Fruit fly (Drosophila melanogaster) ovary, adult (tissue): ENCODE data around the gene CG14882.

Experiments
- CG17801 ChIP-seq: fragments of 200-800 bp; optimal IDR thresholded peaks from 2 replicates; lab custom pipeline; 2019; ENCODE audit warnings: missing biosample characterization, mild to moderate bottlenecking, missing genetic modification characterization, moderate library complexity; ENCODE audit not compliant: partially characterized antibody

Gene CG14882

dm6 chr3R:16442937-16443336 is at the start of gene CG14882, which contains the start of gene Ttc1:
Gene CG14882, plus strand, starts transcription at chr3R:16443207.
Gene Ttc1, minus strand, starts transcription at chr3R:16443007.
- TF ChIP-seq CG17801 (GFP tag; lab: Kevin White, UChicago): peak; percentile 87

DNA sequence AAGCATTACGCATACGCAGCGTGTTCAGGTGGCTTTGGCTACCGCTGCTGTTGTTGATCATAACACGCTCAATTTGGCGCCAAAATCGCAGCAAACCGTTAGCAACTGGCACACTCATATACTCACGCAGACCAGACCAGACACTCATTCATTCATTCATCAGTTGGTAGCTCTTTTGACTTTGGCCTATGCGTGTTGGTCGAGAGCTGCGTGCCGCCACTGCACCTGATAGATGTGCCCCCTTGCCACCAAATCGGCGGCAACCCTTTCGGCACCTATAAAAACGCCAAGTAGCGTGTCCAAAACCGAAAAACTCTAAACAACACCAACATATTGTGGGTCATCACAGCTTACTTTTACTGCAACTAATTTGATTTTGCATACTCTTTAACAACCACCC is 48.5 kb upstream of the CG14882 start:
- no peak for TF ChIP-seq CG17801 (GFP tag; lab: Kevin White, UChicago)

- TF ChIP-seq CG17801 (GFP tag; lab: Kevin White, UChicago): no peak
Measured at dm6 chr3R:16395448-16395847, 47.6 kb upstream of the CG14882 start.

- no peak for TF ChIP-seq CG17801 (GFP tag; lab: Kevin White, UChicago)
Measured at dm6 chr3R:16396565-16396964, 46.4 kb upstream of the CG14882 start.

dm6 chr3R:16403023-16403733 is 39.8 kb upstream of the CG14882 start, which contains the start of gene ss:
Gene ss, minus strand, starts transcription at chr3R:16403690.
- no peak for TF ChIP-seq CG17801 (GFP tag; lab: Kevin White, UChicago)

DNA sequence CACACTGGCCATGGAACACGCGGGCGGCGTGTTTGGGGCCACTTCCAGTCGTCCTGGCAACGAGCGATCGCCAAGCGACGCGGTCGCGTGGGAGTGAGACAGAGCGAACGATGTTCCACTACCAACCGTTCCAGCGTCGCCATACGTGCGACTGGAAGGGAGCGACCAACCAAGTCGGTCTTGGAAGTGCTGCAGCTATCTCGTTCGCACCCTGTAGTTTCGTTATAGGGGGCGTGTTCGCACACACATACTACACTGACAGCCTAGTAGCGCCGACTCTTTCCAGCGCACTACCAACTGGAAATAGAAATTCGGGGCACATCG is 39.3 kb upstream of the CG14882 start:
- no peak for TF ChIP-seq CG17801 (GFP tag; lab: Kevin White, UChicago)

DNA sequence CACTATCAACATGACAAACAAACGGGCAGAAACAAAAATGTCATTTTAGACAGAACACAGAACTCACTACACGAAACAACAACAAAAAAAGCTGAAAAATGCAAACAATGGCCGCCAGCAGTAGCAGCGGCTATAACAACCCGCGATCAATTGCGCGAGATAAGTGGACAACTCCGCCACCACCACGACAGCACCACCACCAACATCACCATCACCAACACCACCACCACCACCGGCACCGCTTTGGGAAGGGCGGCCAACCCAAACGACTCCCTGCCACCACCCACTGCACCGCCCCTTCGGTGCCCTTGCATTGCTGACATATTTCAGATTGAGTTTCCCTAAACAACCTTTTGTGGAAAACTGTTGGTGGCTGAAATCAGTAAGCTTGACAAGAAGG is 36.4 kb upstream of the CG14882 start:
- TF ChIP-seq CG17801 (GFP tag; lab: Kevin White, UChicago): no peak

- TF ChIP-seq CG17801 (GFP tag; lab: Kevin White, UChicago): no peak
Measured at dm6 chr3R:16408434-16408833, 34.6 kb upstream of the CG14882 start.

- TF ChIP-seq CG17801 (GFP tag; lab: Kevin White, UChicago): no peak
Measured at dm6 chr3R:16410706-16411105, 32.3 kb upstream of the CG14882 start.

DNA sequence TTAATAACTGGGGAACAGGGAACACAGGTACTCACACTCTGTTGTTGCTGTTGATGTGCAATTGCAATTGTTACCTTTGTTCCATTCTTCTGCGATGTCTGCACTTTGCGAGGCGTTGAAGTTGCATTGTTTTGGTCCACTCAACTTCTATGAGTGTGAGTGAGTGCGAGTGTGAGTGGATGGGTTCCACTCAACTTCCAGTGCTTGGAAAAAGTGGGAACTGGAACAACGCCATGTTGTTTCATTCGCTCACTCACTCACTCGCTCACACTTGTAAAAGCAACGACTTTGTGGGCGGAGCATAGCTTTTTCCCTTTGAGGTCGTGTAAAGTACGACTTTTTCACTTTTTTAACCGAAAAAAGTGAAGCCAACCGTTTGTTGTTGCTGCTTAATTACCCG is 29.3 kb upstream of the CG14882 start:
- TF ChIP-seq CG17801 (GFP tag; lab: Kevin White, UChicago): no peak

- no peak for TF ChIP-seq CG17801 (GFP tag; lab: Kevin White, UChicago)
Measured at dm6 chr3R:16416508-16416907, 26.5 kb upstream of the CG14882 start.

- TF ChIP-seq CG17801 (GFP tag; lab: Kevin White, UChicago): no peak
Measured at dm6 chr3R:16423323-16423722, 19.7 kb upstream of the CG14882 start.

dm6 chr3R:16427520-16427919 is 15.5 kb upstream of the CG14882 start:
- TF ChIP-seq CG17801 (GFP tag; lab: Kevin White, UChicago): no peak

DNA sequence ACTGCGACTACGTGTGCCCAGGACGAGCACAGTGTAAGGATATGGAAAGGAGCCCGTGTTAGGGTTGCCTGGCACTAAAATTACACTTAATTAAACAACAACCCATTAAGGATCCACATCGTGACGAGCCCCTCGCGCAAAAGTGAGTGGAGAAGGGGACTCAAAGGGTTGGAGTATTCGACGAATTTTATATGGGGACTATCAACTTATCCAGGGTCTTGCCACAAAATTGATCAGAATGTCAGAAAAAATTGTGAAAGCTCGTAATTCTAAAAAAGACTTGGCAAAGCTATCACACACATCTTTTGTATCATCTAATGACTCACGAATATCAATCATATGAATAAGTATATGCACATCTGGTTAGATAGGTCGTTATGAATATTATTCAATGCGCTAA is 12.6 kb upstream of the CG14882 start, which contains the start of gene CG31279:
TSS of gene CG31279 (plus strand) at position 301 of the 400 bp plus-strand sequence.
- TF ChIP-seq CG17801 (GFP tag; lab: Kevin White, UChicago): no peak

- TF ChIP-seq CG17801 (GFP tag; lab: Kevin White, UChicago): peak; percentile 25
Measured at dm6 chr3R:16431707-16432106, 11.3 kb upstream of the CG14882 start.

dm6 chr3R:16432665-16433065 is 10.3 kb upstream of the CG14882 start, which contains the start of gene Fntb:
Gene Fntb, plus strand, starts transcription at chr3R:16432998.
- TF ChIP-seq CG17801 (GFP tag; lab: Kevin White, UChicago): peak; percentile 79
